Worm (Caenorhabditis elegans): ENCODE data around the gene T07C12.10.
A peak's percentile ranks its signal among the peaks of the same experiment; 100 is the strongest.

- TF ChIP-seq sox-4 (tag; optimal IDR thresholded peaks at IDR 0.05) (no peak), lin-15B (tag; optimal IDR thresholded peaks at IDR 0.05) (no peak), dpl-1 (GFP tag; optimal IDR thresholded peaks at IDR 0.05) (no peak), fkh-8 (tag; optimal IDR thresholded peaks at IDR 0.05) (no peak), skn-1 (tag; optimal IDR thresholded peaks at IDR 0.05) (no peak), unc-130 (tag; optimal IDR thresholded peaks at IDR 0.05) (peak; percentile 34)
Observed at ce11 chrV:10006374-10006773, 46.1 kb upstream of the T07C12.10 start.
